Worm (Caenorhabditis elegans) whole organism, early embryonic: ENCODE results near the gene srh-89.

ENCODE experiments used
- ama-1 ChIP-seq: fragments of 150-350 bp; optimal IDR thresholded peaks from 2 replicates; lab custom pipeline; 2014
- flt-1 ChIP-seq: fragments of 200-800 bp; sonication (Bioruptor generic); IDR thresholded peaks from 2 replicates; pipeline ENCODE4 v1.3.6; 2022; ENCODE audit warnings: missing genetic modification characterization, missing compliant biosample characterization
- sea-1 ChIP-seq: fragments of 200-800 bp; sonication (Bioruptor generic); conservative IDR thresholded peaks from 2 replicates; pipeline ENCODE4 v1.3.6; 2022; ENCODE audit warnings: missing genetic modification characterization, missing compliant biosample characterization
- tbx-11 ChIP-seq: fragments of 200-800 bp; sonication (Bioruptor generic); IDR thresholded peaks from 2 replicates; pipeline ENCODE4 v1.3.6; 2022; ENCODE audit warnings: missing genetic modification characterization, missing compliant biosample characterization
- tbx-37 ChIP-seq: fragments of 200-800 bp; sonication (Bioruptor generic); conservative IDR thresholded peaks from 2 replicates; pipeline ENCODE4 v1.3.6; 2022; ENCODE audit warnings: missing genetic modification reagents, missing genetic modification characterization, missing compliant biosample characterization
- tra-4 ChIP-seq: sonication (generic microtip); optimal IDR thresholded peaks from 2 replicates; lab custom pipeline; 2017; ENCODE audit warnings: missing genetic modification characterization, missing compliant biosample characterization

DNA sequence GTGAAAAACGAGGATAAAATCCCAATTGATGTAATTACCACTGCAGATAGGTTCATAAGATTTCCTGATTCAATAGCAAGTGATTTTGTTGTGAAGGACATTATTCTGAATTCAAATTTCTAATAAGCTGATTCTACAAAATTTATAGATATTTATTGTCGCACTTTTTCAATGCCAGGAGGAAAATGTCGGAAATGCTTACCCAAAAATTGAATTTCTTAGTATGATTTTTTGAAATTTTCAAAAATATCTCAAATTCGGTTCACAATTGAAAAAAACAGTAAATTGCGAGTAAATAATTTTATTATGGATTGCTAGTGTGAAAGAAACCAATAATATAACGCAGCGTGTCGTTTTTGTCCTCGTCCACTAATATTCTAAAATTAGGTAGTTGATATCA is 28.3 kb upstream of the srh-89 start, which contains the start of gene srbc-10:
- TF ChIP-seq sea-1 (GFP tag; lab: Robert Waterston, UW) (no peak), ama-1 (lab: Kevin White, UChicago) (no peak), flt-1 (GFP tag; lab: Robert Waterston, UW) (no peak), tbx-37 (GFP tag; lab: Robert Waterston, UW) (no peak), tbx-11 (no peak), tra-4 (tag; lab: Kevin White, UChicago) (no peak)
